Worm (Caenorhabditis elegans): ENCODE data around the gene hmgr-1.

Gene hmgr-1

ce11 chrIII:7373802-7374435 lies 14.6 kb downstream of the hmgr-1 start:
- no peak for TF ChIP-seq efl-1 (optimal IDR thresholded peaks at IDR 0.05)
- peak in 1 of 2 experiments; percentile 78 for TF ChIP-seq efl-1 (GFP tag; optimal IDR thresholded peaks at IDR 0.05 in 1 of 2)
- no peak for TF ChIP-seq hlh-4 (tag; optimal IDR thresholded peaks at IDR 0.05)
- no peak for TF ChIP-seq nhr-12 (tag; optimal IDR thresholded peaks at IDR 0.05)

- TF ChIP-seq snpc-4 (tag; optimal IDR thresholded peaks at IDR 0.05), result no peak
- TF ChIP-seq skn-1 (tag; optimal IDR thresholded peaks at IDR 0.05), result no peak
- TF ChIP-seq blmp-1 (tag; optimal IDR thresholded peaks at IDR 0.05), result no peak
- TF ChIP-seq swsn-7 (tag; optimal IDR thresholded peaks at IDR 0.05), result no peak
- TF ChIP-seq nhr-90 (tag; optimal IDR thresholded peaks at IDR 0.05; ENCODE audit: poor library complexity), result no peak
- TF ChIP-seq pag-3 (tag; optimal IDR thresholded peaks at IDR 0.05; ENCODE audit: borderline replicate concordance, insufficient read depth), result no peak
- no peak for TF ChIP-seq nhr-84 (tag; optimal IDR thresholded peaks at IDR 0.05)
- no peak for TF ChIP-seq pax-3 (tag; optimal IDR thresholded peaks at IDR 0.05)
- no peak for TF ChIP-seq unc-62 (GFP tag; optimal IDR thresholded peaks at IDR 0.05)
- no peak for TF ChIP-seq C04F5.9 (tag; optimal IDR thresholded peaks at IDR 0.05)
- no peak for TF ChIP-seq nhr-12 (tag; optimal IDR thresholded peaks at IDR 0.05)
- no peak for TF ChIP-seq elt-3 (tag; optimal IDR thresholded peaks at IDR 0.05)
- no peak for TF ChIP-seq lir-3 (tag; optimal IDR thresholded peaks at IDR 0.05; ENCODE audit: poor library complexity)
- TF ChIP-seq lin-35 (GFP tag; optimal IDR thresholded peaks at IDR 0.05), result peak; percentile 8 to 42
- no peak for TF ChIP-seq F16B12.6 (tag; optimal IDR thresholded peaks at IDR 0.05)
- no peak for TF ChIP-seq lin-15B (tag; optimal IDR thresholded peaks at IDR 0.05)
- TF ChIP-seq rnt-1 (tag; optimal IDR thresholded peaks at IDR 0.05), result peak; percentile 33
- TF ChIP-seq ceh-63 (GFP tag; optimal IDR thresholded peaks at IDR 0.05), result no peak
- no peak for TF ChIP-seq fkh-10 (GFP tag; optimal IDR thresholded peaks at IDR 0.05)
- TF ChIP-seq fkh-4 (tag; optimal IDR thresholded peaks at IDR 0.05; ENCODE audit: borderline replicate concordance), result no peak
- TF ChIP-seq unc-98 (GFP tag; IDR thresholded peaks at IDR 0.05), result no peak
- TF ChIP-seq C16A3.4 (tag; optimal IDR thresholded peaks at IDR 0.05), result no peak
- TF ChIP-seq hlh-4 (tag; optimal IDR thresholded peaks at IDR 0.05), result no peak
- peak; percentile 11 for TF ChIP-seq nhr-20 (tag; optimal IDR thresholded peaks at IDR 0.05)
- TF ChIP-seq jun-1 (tag; optimal IDR thresholded peaks at IDR 0.05), result no peak
- TF ChIP-seq elt-2 (tag; optimal IDR thresholded peaks at IDR 0.05), result no peak
- TF ChIP-seq sup-37 (GFP tag; optimal IDR thresholded peaks at IDR 0.05), result no peak
- TF ChIP-seq mef-2 (tag; optimal IDR thresholded peaks at IDR 0.05), result no peak
- peak; percentile 22 for TF ChIP-seq snu-23 (GFP tag; optimal IDR thresholded peaks at IDR 0.05)
- peak; percentile 18 for TF ChIP-seq unc-130 (tag; optimal IDR thresholded peaks at IDR 0.05)
- no peak for TF ChIP-seq nhr-19 (GFP tag; conservative IDR thresholded peaks at IDR 0.05)
- no peak for TF ChIP-seq ets-5 (GFP tag; IDR thresholded peaks at IDR 0.05)
- TF ChIP-seq lin-13 (GFP tag; optimal IDR thresholded peaks at IDR 0.05), result peak; percentile 14
- peak; percentile 13 to 36 for TF ChIP-seq lsy-2 (tag; optimal IDR thresholded peaks at IDR 0.05)
- TF ChIP-seq nhr-77 (tag; optimal IDR thresholded peaks at IDR 0.05), result no peak
- peak; percentile 39 for TF ChIP-seq nhr-71 (tag; optimal IDR thresholded peaks at IDR 0.05)
- TF ChIP-seq ceh-88 (GFP tag; IDR thresholded peaks at IDR 0.05), result no peak
- no peak for TF ChIP-seq hpl-2 (GFP tag; optimal IDR thresholded peaks at IDR 0.05)
- TF ChIP-seq xbp-1 (tag; optimal IDR thresholded peaks at IDR 0.05), result no peak
- TF ChIP-seq egl-27 (tag; optimal IDR thresholded peaks at IDR 0.05), result no peak
- TF ChIP-seq nhr-47 (tag; optimal IDR thresholded peaks at IDR 0.05), result no peak
- no peak for TF ChIP-seq C34B4.2 (tag; optimal IDR thresholded peaks at IDR 0.05)
- no peak for TF ChIP-seq tbx-2 (tag; optimal IDR thresholded peaks at IDR 0.05)
- TF ChIP-seq ztf-4 (tag; optimal IDR thresholded peaks at IDR 0.05), result no peak
- TF ChIP-seq ceh-8 (GFP tag; optimal IDR thresholded peaks at IDR 0.05), result no peak
- no peak for TF ChIP-seq lin-39 (tag; optimal IDR thresholded peaks at IDR 0.05)
- no peak for TF ChIP-seq alr-1 (tag; optimal IDR thresholded peaks at IDR 0.05; ENCODE audit: borderline replicate concordance)
- no peak for TF ChIP-seq fos-1 (tag; optimal IDR thresholded peaks at IDR 0.05)
Measured at ce11 chrIII:7374681-7375271, 15.5 kb downstream of the hmgr-1 start, which contains the start of gene mml-1. Gene mml-1 (minus strand): TSS chrIII:7374731.
